Worm (Caenorhabditis elegans) whole organism, L3 larva: Measurements from ENCODE around the gene ZK1067.3.

Source experiments
- daf-12 ChIP-seq: fragments of 150-350 bp; optimal IDR thresholded peaks from 2 replicates; lab custom pipeline; 2014; ENCODE audit warnings: missing biosample characterization, missing genetic modification reagents, missing genetic modification characterization
- fkh-10 ChIP-seq: sonication (generic microtip); optimal IDR thresholded peaks from 2 replicates; lab custom pipeline; 2017; ENCODE audit warnings: missing biosample characterization, missing genetic modification reagents, missing genetic modification characterization
- lin-39 ChIP-seq: fragments of 150-350 bp; optimal IDR thresholded peaks from 2 replicates; lab custom pipeline; 2018; ENCODE audit warnings: missing biosample characterization, missing genetic modification reagents, missing genetic modification characterization
- snpc-4 ChIP-seq: fragments of 150-350 bp; optimal IDR thresholded peaks from 2 replicates; lab custom pipeline; 2014; ENCODE audit warnings: missing biosample characterization, missing genetic modification characterization
- unc-39 ChIP-seq: sonication (generic microtip); optimal IDR thresholded peaks from 4 replicates; lab custom pipeline; 2017; ENCODE audit warnings: missing biosample characterization, missing genetic modification characterization
- ztf-11 ChIP-seq: fragments of 150-350 bp; optimal IDR thresholded peaks from 2 replicates; lab custom pipeline; 2014; ENCODE audit warnings: missing biosample characterization, missing genetic modification characterization

ce11 chrII:9264689-9265278, 41.7 kb downstream of the ZK1067.3 start:
- TF ChIP-seq daf-12 (no peak), unc-39 (tag; lab: Kevin White, UChicago) (no peak), snpc-4 (no peak), fkh-10 (GFP tag; lab: Kevin White, UChicago) (no peak), lin-39 (peak; percentile 82), ztf-11 (tag; lab: Kevin White, UChicago) (no peak)
